Worm (Caenorhabditis elegans) whole organism, L3 larva: ENCODE data around the gene F20B6.10.

Source experiments
- R02D3.7 ChIP-seq: fragments of 150-350 bp; optimal IDR thresholded peaks from 2 replicates; lab custom pipeline; 2014; ENCODE audit warnings: missing biosample characterization, missing genetic modification characterization
- ZK546.5 ChIP-seq: sonication (generic microtip); optimal IDR thresholded peaks from 2 replicates; lab custom pipeline; 2017; ENCODE audit warnings: missing biosample characterization, missing genetic modification characterization
- aly-2 ChIP-seq: fragments of 150-350 bp; optimal IDR thresholded peaks from 2 replicates; lab custom pipeline; 2014; ENCODE audit warnings: missing biosample characterization, missing genetic modification characterization
- ama-1 ChIP-seq: fragments of 150-350 bp; optimal IDR thresholded peaks from 2 replicates; lab custom pipeline; 2018
- ceh-28 ChIP-seq: fragments of 150-350 bp; optimal IDR thresholded peaks from 2 replicates; lab custom pipeline; 2014; ENCODE audit warnings: missing biosample characterization, missing genetic modification reagents, missing genetic modification characterization
- ceh-9 ChIP-seq: sonication (generic microtip); optimal IDR thresholded peaks from 2 replicates; lab custom pipeline; 2018; ENCODE audit warnings: missing biosample characterization, missing genetic modification characterization
- egl-27 ChIP-seq: sonication (generic microtip); optimal IDR thresholded peaks from 4 replicates; lab custom pipeline; 2017; ENCODE audit warnings: missing biosample characterization, missing genetic modification reagents, missing genetic modification characterization
- elt-1 ChIP-seq: fragments of 150-350 bp; optimal IDR thresholded peaks from 2 replicates; lab custom pipeline; 2014; ENCODE audit warnings: missing biosample characterization, missing genetic modification characterization
- elt-2 ChIP-seq: sonication (generic microtip); optimal IDR thresholded peaks from 2 replicates; lab custom pipeline; 2016; ENCODE audit warnings: missing genetic modification reagents, mild to moderate bottlenecking, missing genetic modification characterization, missing compliant biosample characterization
- elt-3 ChIP-seq, 3 experiments: fragments of 150-350 bp in 1 of 3; sonication (generic microtip) in 2 of 3; optimal IDR thresholded peaks; 2 replicates in 2 of 3; 4 replicates in 1 of 3; lab custom pipeline; 2014 to 2017; ENCODE audit warnings: missing biosample characterization in 3 of 3, missing genetic modification characterization in 3 of 3
- fkh-10 ChIP-seq: sonication (generic microtip); optimal IDR thresholded peaks from 2 replicates; lab custom pipeline; 2017; ENCODE audit warnings: missing biosample characterization, missing genetic modification reagents, missing genetic modification characterization
- hmg-11 ChIP-seq: sonication (generic microtip); optimal IDR thresholded peaks from 2 replicates; lab custom pipeline; 2016; ENCODE audit warnings: missing genetic modification characterization, missing compliant biosample characterization
- jun-1 ChIP-seq: fragments of 150-350 bp; optimal IDR thresholded peaks from 2 replicates; lab custom pipeline; 2014; ENCODE audit warnings: missing biosample characterization, missing genetic modification reagents, missing genetic modification characterization
- lin-39 ChIP-seq: fragments of 150-350 bp; optimal IDR thresholded peaks from 2 replicates; lab custom pipeline; 2018; ENCODE audit warnings: missing biosample characterization, missing genetic modification reagents, missing genetic modification characterization
- lsy-12 ChIP-seq: sonication (generic microtip); optimal IDR thresholded peaks from 2 replicates; lab custom pipeline; 2016; ENCODE audit warnings: mild to moderate bottlenecking, missing genetic modification characterization, missing compliant biosample characterization
- mdl-1 ChIP-seq: fragments of 150-350 bp; optimal IDR thresholded peaks from 2 replicates; lab custom pipeline; 2014; ENCODE audit warnings: missing biosample characterization, missing genetic modification characterization
- nfya-1 ChIP-seq: sonication (generic microtip); optimal IDR thresholded peaks from 2 replicates; lab custom pipeline; 2017; ENCODE audit warnings: missing genetic modification characterization, mild to moderate bottlenecking, missing compliant biosample characterization, antibody characterized with exemption, moderate library complexity; ENCODE audit not compliant: insufficient read depth
- nhr-237 ChIP-seq: fragments of 150-350 bp; optimal IDR thresholded peaks from 2 replicates; lab custom pipeline; 2014; ENCODE audit warnings: missing biosample characterization, missing genetic modification characterization
- nhr-25 ChIP-seq: sonication (generic microtip); optimal IDR thresholded peaks from 2 replicates; lab custom pipeline; 2017; ENCODE audit warnings: missing biosample characterization, missing genetic modification characterization
- nhr-43 ChIP-seq: sonication (generic microtip); optimal IDR thresholded peaks from 2 replicates; lab custom pipeline; 2016; ENCODE audit warnings: mild to moderate bottlenecking, missing genetic modification characterization, missing compliant biosample characterization; ENCODE audit not compliant: poor library complexity, severe bottlenecking
- nhr-77 ChIP-seq: fragments of 150-350 bp; optimal IDR thresholded peaks from 2 replicates; lab custom pipeline; 2014; ENCODE audit warnings: missing biosample characterization, missing genetic modification characterization
- pha-4 ChIP-seq: fragments of 150-350 bp; optimal IDR thresholded peaks from 2 replicates; lab custom pipeline; 2014; ENCODE audit warnings: missing biosample characterization, missing genetic modification reagents, missing genetic modification characterization
- pqm-1 ChIP-seq: fragments of 150-350 bp; optimal IDR thresholded peaks from 2 replicates; lab custom pipeline; 2017; ENCODE audit warnings: missing biosample characterization, missing genetic modification characterization, inconsistent platforms
- sea-2 ChIP-seq: fragments of 150-350 bp; sonication (generic microtip); optimal IDR thresholded peaks from 4 replicates; lab custom pipeline; 2014; ENCODE audit warnings: missing biosample characterization, missing genetic modification reagents, missing genetic modification characterization
- tbx-2 ChIP-seq: sonication (generic microtip); optimal IDR thresholded peaks from 2 replicates; lab custom pipeline; 2016; ENCODE audit warnings: mild to moderate bottlenecking, missing genetic modification characterization, missing compliant biosample characterization
- unc-39 ChIP-seq: sonication (generic microtip); optimal IDR thresholded peaks from 4 replicates; lab custom pipeline; 2017; ENCODE audit warnings: missing biosample characterization, missing genetic modification characterization
- unc-62 ChIP-seq: fragments of 150-350 bp; sonication (generic microtip); optimal IDR thresholded peaks from 4 replicates; lab custom pipeline; 2014; ENCODE audit warnings: missing biosample characterization, missing genetic modification reagents, missing genetic modification characterization
- zag-1 ChIP-seq: fragments of 150-350 bp; optimal IDR thresholded peaks from 2 replicates; lab custom pipeline; 2014; ENCODE audit warnings: missing biosample characterization, missing genetic modification characterization
- ztf-11 ChIP-seq: fragments of 150-350 bp; optimal IDR thresholded peaks from 2 replicates; lab custom pipeline; 2014; ENCODE audit warnings: missing biosample characterization, missing genetic modification characterization

The F20B6.10 gene

DNA sequence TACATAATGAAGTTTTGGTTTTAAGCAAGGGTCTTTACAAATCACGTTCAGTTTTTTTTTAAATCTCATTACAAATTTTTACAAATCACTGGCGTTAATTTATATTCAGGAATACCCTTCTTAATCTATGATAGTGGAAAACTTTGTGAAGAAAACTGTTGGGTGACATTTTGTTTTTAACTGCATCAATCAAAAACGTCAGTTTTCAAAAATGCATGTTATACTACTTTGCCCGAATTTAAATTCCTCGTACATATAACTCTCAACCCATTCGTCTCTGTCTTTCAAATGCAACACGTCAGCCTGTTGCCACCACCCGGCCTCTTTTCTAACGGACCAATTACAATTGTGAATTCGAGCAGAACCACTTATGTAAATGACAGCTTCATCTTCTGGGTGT is 32.0 kb upstream of the F20B6.10 start, which contains the start of gene hlh-13:
Gene hlh-13, plus strand, starts transcription at position 301 of the 400 bp plus-strand sequence.
- no peak for TF ChIP-seq R02D3.7 (tag; lab: Kevin White, UChicago)
- TF ChIP-seq ceh-9, result no peak
- TF ChIP-seq nhr-77, result no peak
- TF ChIP-seq nhr-237, result no peak
- TF ChIP-seq ztf-11, result no peak
- TF ChIP-seq ZK546.5 (tag; lab: Kevin White, UChicago), result no peak
- TF ChIP-seq tbx-2, result no peak
- TF ChIP-seq unc-62 (GFP tag; lab: Kevin White, UChicago), result no peak
- no peak for TF ChIP-seq elt-2 (tag; lab: Kevin White, UChicago)
- no peak for TF ChIP-seq unc-39 (tag; lab: Kevin White, UChicago)
- no peak for TF ChIP-seq sea-2 (GFP tag; lab: Kevin White, UChicago)
- no peak for TF ChIP-seq hmg-11
- TF ChIP-seq egl-27 (tag; lab: Kevin White, UChicago), result no peak
- TF ChIP-seq elt-1 (tag; lab: Kevin White, UChicago), result no peak
- no peak for TF ChIP-seq ceh-28
- TF ChIP-seq elt-3 (tag; optimal IDR thresholded peaks at IDR 0.05; lab: Kevin White, UChicago), result no peak

DNA sequence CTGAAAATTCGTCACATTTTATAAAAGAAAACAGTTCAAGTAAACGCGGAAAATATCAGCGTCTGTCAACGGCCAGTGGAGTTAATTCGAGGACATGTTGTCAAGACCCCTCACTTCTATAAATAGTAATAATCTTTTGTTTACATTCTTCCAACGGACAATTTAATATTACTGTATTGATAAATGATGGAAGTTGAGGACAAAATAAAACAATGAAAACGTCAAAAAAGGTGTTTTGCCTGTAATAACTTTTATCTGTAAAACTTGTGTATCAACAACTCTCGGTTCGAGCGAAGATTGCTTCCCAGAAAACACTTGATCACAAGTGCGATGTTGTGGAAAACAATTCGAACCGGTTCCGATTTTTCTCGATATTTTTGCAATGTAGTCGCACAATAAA is 31.4 kb upstream of the F20B6.10 start:
- TF ChIP-seq pha-4 (tag; lab: Kevin White, UChicago), result peak; percentile 90
- TF ChIP-seq ztf-11, result no peak
- TF ChIP-seq elt-2 (tag; lab: Kevin White, UChicago), result peak; percentile 57
- TF ChIP-seq pqm-1 (tag; lab: Kevin White, UChicago), result peak; percentile 48
- TF ChIP-seq hmg-11, result no peak
- TF ChIP-seq, all 47 proteins: peak for 3

- TF ChIP-seq zag-1 (tag; lab: Kevin White, UChicago) (no peak), nhr-237 (no peak), unc-39 (tag; lab: Kevin White, UChicago) (no peak), elt-2 (tag; lab: Kevin White, UChicago) (peak; percentile 83), ama-1 (lab: Kevin White, UChicago) (peak; percentile 81), mdl-1 (tag; lab: Kevin White, UChicago) (no peak), unc-62 (GFP tag; lab: Kevin White, UChicago) (no peak)
Observed at ce11 chrX:4246867-4247591, 30.0 kb upstream of the F20B6.10 start, which contains the start of gene F48D6.4. Gene F48D6.4 (minus strand): TSS chrX:4247212.

DNA sequence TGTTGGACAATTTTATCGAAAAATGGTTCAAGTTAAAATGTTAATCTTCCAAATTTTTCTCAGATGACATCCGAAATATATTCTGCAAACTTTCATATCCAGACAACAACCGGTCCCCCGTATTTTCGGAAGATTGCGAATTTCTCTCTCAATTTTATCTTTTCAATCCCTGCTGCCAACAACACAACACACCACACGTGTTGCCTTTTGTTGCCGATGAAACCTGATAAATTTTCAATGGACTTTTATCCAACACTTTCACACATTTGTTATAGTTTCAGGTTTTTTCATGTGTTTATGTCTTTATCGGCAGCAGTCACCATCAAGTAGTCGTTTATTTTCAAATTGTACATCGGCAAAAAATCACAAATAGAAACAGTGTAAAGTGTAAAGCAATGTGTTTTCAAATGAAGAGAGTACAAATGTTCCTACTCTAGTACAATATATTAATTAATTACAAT is 29.3 kb upstream of the F20B6.10 start:
- TF ChIP-seq nfya-1 (tag; lab: Kevin White, UChicago) (peak; percentile 38), pha-4 (tag; lab: Kevin White, UChicago) (peak; percentile 17), sea-2 (GFP tag; lab: Kevin White, UChicago) (no peak), ama-1 (lab: Kevin White, UChicago) (peak; percentile 95), nhr-25 (peak; percentile 43), pqm-1 (tag; lab: Kevin White, UChicago) (peak; percentile 71), ceh-28 (no peak), nhr-43 (peak; percentile 68), elt-2 (tag; lab: Kevin White, UChicago) (peak; percentile 53), lsy-12 (tag; lab: Kevin White, UChicago) (peak; percentile 2)

DNA sequence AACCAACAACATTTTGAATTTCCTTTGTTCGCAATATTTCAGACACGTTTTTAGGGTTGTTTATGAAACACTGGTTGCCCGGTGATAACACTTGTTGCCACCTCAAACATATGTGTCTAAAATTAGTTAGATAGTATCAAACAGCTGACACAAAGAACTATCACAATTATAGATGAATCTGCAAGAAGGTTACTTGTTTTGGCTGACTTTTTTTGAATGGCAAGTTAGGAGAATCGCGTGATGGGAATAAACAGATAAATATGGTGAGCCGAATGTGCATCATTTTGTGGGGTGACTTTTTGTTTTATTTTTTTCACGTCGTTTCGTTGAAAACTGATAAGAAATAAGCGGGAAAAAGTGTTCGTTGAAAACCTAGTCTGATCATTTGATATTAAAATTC is 28.1 kb upstream of the F20B6.10 start:
- TF ChIP-seq pqm-1 (tag; lab: Kevin White, UChicago) (peak; percentile 91), nhr-237 (no peak), ceh-9 (no peak), pha-4 (tag; lab: Kevin White, UChicago) (peak; percentile 42), elt-2 (tag; lab: Kevin White, UChicago) (peak; percentile 89), elt-1 (tag; lab: Kevin White, UChicago) (peak; percentile 28)

- no peak for TF ChIP-seq fkh-10 (GFP tag; lab: Kevin White, UChicago)
- TF ChIP-seq pqm-1 (tag; lab: Kevin White, UChicago), result peak; percentile 37
- no peak for TF ChIP-seq ceh-28
- peak; percentile 58 for TF ChIP-seq jun-1 (tag; lab: Kevin White, UChicago)
- TF ChIP-seq pha-4 (tag; lab: Kevin White, UChicago), result peak; percentile 9
- no peak for TF ChIP-seq aly-2 (tag; lab: Kevin White, UChicago)
- TF ChIP-seq lin-39 (tag; lab: Kevin White, UChicago), result no peak
- TF ChIP-seq unc-39 (tag; lab: Kevin White, UChicago), result no peak
- TF ChIP-seq elt-2 (tag; lab: Kevin White, UChicago), result peak; percentile 42
- peak; percentile 38 for TF ChIP-seq nhr-43
Observed at ce11 chrX:4244489-4245123, 27.6 kb upstream of the F20B6.10 start.
